Fruit fly (Drosophila melanogaster): ENCODE results near the gene mIF2.

mIF2 gene

DNA sequence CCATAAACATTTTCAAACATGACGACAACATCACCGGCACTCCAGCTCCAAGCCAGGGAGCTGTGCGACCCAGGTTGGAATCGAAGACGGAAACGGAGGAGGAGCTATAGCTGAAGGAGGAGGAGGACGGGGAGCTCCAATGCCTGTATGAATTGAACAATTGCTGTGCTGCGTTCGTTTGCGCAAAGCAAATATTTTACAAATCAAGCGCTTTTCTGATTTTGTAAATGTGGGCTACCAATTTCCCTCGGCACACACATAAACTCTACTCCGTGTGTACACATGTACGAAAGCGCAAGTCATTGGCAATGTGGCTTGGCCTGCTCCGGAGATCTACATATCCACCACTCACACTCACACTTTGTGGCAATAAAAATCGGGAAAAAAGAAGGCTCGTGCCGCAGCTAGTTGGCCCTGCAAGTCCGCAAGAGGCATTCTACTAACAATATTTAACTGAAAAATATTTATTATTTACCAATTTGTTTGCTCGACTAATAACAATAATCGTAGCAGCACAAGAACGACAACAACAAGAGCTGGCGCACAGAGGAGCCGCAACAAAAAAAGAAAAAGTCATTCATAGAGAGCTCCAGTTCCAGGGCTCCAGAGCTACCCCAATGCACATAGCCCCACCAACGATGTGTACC lies 25.0 kb upstream of the mIF2 start:
- no peak for TF ChIP-seq CG4282 (GFP tag; optimal IDR thresholded peaks at IDR 0.05)
- no peak for TF ChIP-seq CG1024 (GFP tag; IDR thresholded peaks at IDR 0.05)
- no peak for TF ChIP-seq CG4360 (GFP tag; IDR thresholded peaks at IDR 0.05)
- TF ChIP-seq ssp (GFP tag; IDR thresholded peaks at IDR 0.05), result no peak
- peak; percentile 27 for TF ChIP-seq CG2678 (tag; optimal IDR thresholded peaks at IDR 0.05)
- peak; percentile 44 for TF ChIP-seq Kr (GFP tag; optimal IDR thresholded peaks at IDR 0.05)
- TF ChIP-seq CG3838 (GFP tag; optimal IDR thresholded peaks at IDR 0.05), result no peak
- TF ChIP-seq CG6813 (GFP tag; optimal IDR thresholded peaks at IDR 0.05), result peak; percentile 22
- TF ChIP-seq CG15479 (GFP tag; optimal IDR thresholded peaks at IDR 0.05), result no peak
- TF ChIP-seq CG10274 (GFP tag; optimal IDR thresholded peaks at IDR 0.05), result no peak
- TF ChIP-seq BtbVII (GFP tag; optimal IDR thresholded peaks at IDR 0.05), result peak; percentile 10
- peak; percentile 7 for TF ChIP-seq CG11504 (tag; optimal IDR thresholded peaks at IDR 0.05)
- TF ChIP-seq Hmr (GFP tag; optimal IDR thresholded peaks at IDR 0.05), result no peak
- no peak for TF ChIP-seq lab (GFP tag; optimal IDR thresholded peaks at IDR 0.05)
- no peak for TF ChIP-seq Dll (GFP tag; IDR thresholded peaks at IDR 0.05; ENCODE audit: partially characterized antibody)
- no peak for TF ChIP-seq Ets65A (GFP tag)
- no peak for TF ChIP-seq Nf-YC (tag; optimal IDR thresholded peaks at IDR 0.05)
- TF ChIP-seq wor (GFP tag; IDR thresholded peaks at IDR 0.05), result no peak
- peak; percentile 6 for TF ChIP-seq odd (GFP tag; optimal IDR thresholded peaks at IDR 0.05)
- peak; percentile 21 for TF ChIP-seq unpg (GFP tag; optimal IDR thresholded peaks at IDR 0.05)
- TF ChIP-seq gem (tag; optimal IDR thresholded peaks at IDR 0.05), result peak; percentile 17
- TF ChIP-seq zfh1 (GFP tag; IDR thresholded peaks at IDR 0.05), result 0 out of 3 replicates have a peak, but pooled peaks have one; percentile 28
- TF ChIP-seq CG15696 (tag; optimal IDR thresholded peaks at IDR 0.05), result peak; percentile 12
- peak; percentile 19 for TF ChIP-seq dmrt11E (tag; optimal IDR thresholded peaks at IDR 0.05)
- TF ChIP-seq CG15011 (GFP tag; optimal IDR thresholded peaks at IDR 0.05), result peak; percentile 1
- TF ChIP-seq tll (GFP tag; optimal IDR thresholded peaks at IDR 0.05), result peak in 1 of 2 experiments; percentile 55
- no peak for TF ChIP-seq kni (GFP tag; optimal IDR thresholded peaks at IDR 0.05)
- TF ChIP-seq D (optimal IDR thresholded peaks at IDR 0.05), result no peak
- peak; percentile 8 for TF ChIP-seq D (GFP tag; optimal IDR thresholded peaks at IDR 0.05)
- no peak for TF ChIP-seq CG1832 (GFP tag; optimal IDR thresholded peaks at IDR 0.05)
- no peak for TF ChIP-seq sc (optimal IDR thresholded peaks at IDR 0.05)
- TF ChIP-seq sc (GFP tag; optimal IDR thresholded peaks at IDR 0.05), result no peak
- TF ChIP-seq org-1 (GFP tag; optimal IDR thresholded peaks at IDR 0.05), result peak; percentile 1
- peak; percentile 8 for TF ChIP-seq Sox100B (GFP tag; optimal IDR thresholded peaks at IDR 0.05)
- TF ChIP-seq TFAM (GFP tag; optimal IDR thresholded peaks at IDR 0.05), result no peak
- TF ChIP-seq ci (GFP tag; IDR thresholded peaks at IDR 0.05), result 0 out of 3 replicates have a peak, but pooled peaks have one; percentile 41
- peak; percentile 10 for TF ChIP-seq nau (GFP tag; optimal IDR thresholded peaks at IDR 0.05)
- TF ChIP-seq PHDP (tag; optimal IDR thresholded peaks at IDR 0.05), result peak; percentile 14
- peak; percentile 14 for TF ChIP-seq CG10209 (GFP tag; optimal IDR thresholded peaks at IDR 0.05)
- peak; percentile 75 for TF ChIP-seq sens (GFP tag)

Measured in whole organism, embryonic.